Worm (Caenorhabditis elegans): ENCODE data around the gene Y69H2.15.

- TF ChIP-seq pha-4 (tag; optimal IDR thresholded peaks at IDR 0.05) (no peak), mls-2 (tag; optimal IDR thresholded peaks at IDR 0.05) (no peak), mep-1 (tag; optimal IDR thresholded peaks at IDR 0.05) (no peak), lin-32 (GFP tag; optimal IDR thresholded peaks at IDR 0.05) (no peak), lin-13 (tag; optimal IDR thresholded peaks at IDR 0.05) (no peak), elt-3 (tag; optimal IDR thresholded peaks at IDR 0.05) (no peak), nhr-76 (tag; optimal IDR thresholded peaks at IDR 0.05) (no peak), snpc-4 (tag; optimal IDR thresholded peaks at IDR 0.05) (no peak), mab-5 (tag; optimal IDR thresholded peaks at IDR 0.05) (no peak), tbx-8 (GFP tag; optimal IDR thresholded peaks at IDR 0.05) (no peak)
Measured at ce11 chrV:18674367-18674766, 47.7 kb upstream of the Y69H2.15 start.

All from whole organism, mixed stage, embryonic.